Worm (Caenorhabditis elegans): ENCODE results near the gene Y57G11B.5.

ce11 chrIV:14617985-14618384, 43.4 kb downstream of the Y57G11B.5 start:
- no peak for TF ChIP-seq lin-11 (tag; optimal IDR thresholded peaks at IDR 0.05)
- no peak for TF ChIP-seq ama-1 (optimal IDR thresholded peaks at IDR 0.05)
- TF ChIP-seq ref-2 (tag; optimal IDR thresholded peaks at IDR 0.05): no peak
- TF ChIP-seq hlh-6 (tag; optimal IDR thresholded peaks at IDR 0.05): no peak
- TF ChIP-seq pha-4 (tag; optimal IDR thresholded peaks at IDR 0.05): no peak
- TF ChIP-seq rnt-1 (tag; optimal IDR thresholded peaks at IDR 0.05): no peak
- TF ChIP-seq tbx-7 (tag; optimal IDR thresholded peaks at IDR 0.05): no peak
- no peak for TF ChIP-seq syd-9 (tag; optimal IDR thresholded peaks at IDR 0.05)
- TF ChIP-seq Y22D7AL.16 (tag; optimal IDR thresholded peaks at IDR 0.05): no peak
- no peak for TF ChIP-seq dve-1 (tag; optimal IDR thresholded peaks at IDR 0.05)
- no peak for TF ChIP-seq fkh-10 (GFP tag; optimal IDR thresholded peaks at IDR 0.05)
- no peak for TF ChIP-seq elt-4 (tag; optimal IDR thresholded peaks at IDR 0.05)
- no peak for TF ChIP-seq unc-86 (tag; optimal IDR thresholded peaks at IDR 0.05)
